Worm (Caenorhabditis elegans): ENCODE data around the gene pah-1.

pah-1 gene

DNA sequence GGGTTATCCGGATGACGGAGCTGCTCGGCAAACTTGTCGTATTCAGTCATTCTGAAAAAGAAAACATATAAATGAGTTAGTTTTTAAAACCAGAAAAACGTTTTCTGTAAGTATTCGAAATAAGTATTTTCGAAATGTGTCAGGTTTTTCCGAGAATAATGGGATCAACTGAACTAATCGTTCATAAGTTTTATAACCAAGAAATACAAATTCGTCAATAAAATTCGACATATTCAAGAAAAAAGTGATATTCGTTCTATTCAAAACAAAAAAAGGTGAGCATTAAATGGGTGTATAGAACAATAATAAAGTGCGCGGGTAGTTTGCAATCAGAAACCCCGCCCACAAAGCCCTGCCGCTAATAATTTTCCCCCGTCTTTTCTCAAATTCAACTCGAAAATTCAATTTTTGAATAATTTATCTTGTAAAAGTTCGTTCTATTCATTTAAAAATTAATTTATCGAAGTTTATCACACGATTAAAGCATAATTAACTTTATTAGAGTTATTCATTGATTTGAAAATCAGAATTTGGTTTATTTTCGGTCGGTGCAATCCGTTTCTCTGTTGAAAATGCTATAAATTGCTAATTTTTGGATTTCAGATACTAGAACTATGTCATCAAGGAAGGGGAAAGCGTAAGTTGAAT lies 50.4 kb downstream of the pah-1 start, which contains the start of the genes cyn-11 and T01B7.5:
Gene cyn-11 (minus strand): TSS at position 51 of the 648 bp plus-strand sequence.
Gene T01B7.5 (plus strand): TSS at position 598 of the 648 bp plus-strand sequence.
- TF ChIP-seq tbx-2 (tag; optimal IDR thresholded peaks at IDR 0.05) (no peak), nhr-23 (tag; optimal IDR thresholded peaks at IDR 0.05) (peak; percentile 29), lin-15B (tag; optimal IDR thresholded peaks at IDR 0.05) (peak; percentile 2), elt-2 (tag; optimal IDR thresholded peaks at IDR 0.05) (peak; percentile 6), snpc-4 (tag; optimal IDR thresholded peaks at IDR 0.05) (peak; percentile 16), nfya-1 (tag; optimal IDR thresholded peaks at IDR 0.05; ENCODE audit: insufficient read depth) (peak; percentile 39), pha-4 (tag; optimal IDR thresholded peaks at IDR 0.05) (peak; percentile 41), eor-1 (tag; optimal IDR thresholded peaks at IDR 0.05) (no peak)

DNA sequence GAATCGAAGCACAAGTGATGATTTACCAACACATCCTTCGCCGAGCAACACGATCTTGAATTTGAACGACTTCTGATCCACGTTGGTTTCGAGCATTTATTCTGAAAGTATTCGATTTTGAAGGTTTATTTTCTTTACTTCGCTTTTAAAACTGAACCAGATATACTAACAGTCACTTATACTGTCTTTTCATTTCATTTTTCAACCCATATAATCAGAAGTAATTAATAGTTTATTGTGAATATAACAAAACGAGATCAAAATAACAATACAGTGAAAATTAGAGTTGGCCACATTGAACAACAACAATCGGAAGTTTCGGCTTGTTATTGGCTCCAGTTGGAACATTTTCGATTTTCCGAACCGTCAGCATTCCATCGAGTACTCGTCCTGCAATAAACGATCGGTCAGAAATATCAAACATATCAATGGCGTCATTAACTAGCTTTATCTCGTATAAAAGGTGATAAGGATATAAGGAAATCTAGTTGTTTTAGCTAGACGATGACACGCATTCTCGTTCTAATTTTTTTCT lies 51.8 kb downstream of the pah-1 start, which contains the start of the genes rab-21 and T01B7.13:
Gene rab-21 (minus strand): TSS at position 101 of the 535 bp plus-strand sequence.
Gene T01B7.13 (plus strand): TSS at position 485 of the 535 bp plus-strand sequence.
- TF ChIP-seq fkh-10 (GFP tag; optimal IDR thresholded peaks at IDR 0.05) (no peak), nhr-77 (tag; optimal IDR thresholded peaks at IDR 0.05) (no peak)
